Fruit fly (Drosophila melanogaster): ENCODE results near the gene CG32091.
A peak's percentile ranks its signal among the peaks of the same experiment; 100 is the strongest.

The CG32091 gene

DNA sequence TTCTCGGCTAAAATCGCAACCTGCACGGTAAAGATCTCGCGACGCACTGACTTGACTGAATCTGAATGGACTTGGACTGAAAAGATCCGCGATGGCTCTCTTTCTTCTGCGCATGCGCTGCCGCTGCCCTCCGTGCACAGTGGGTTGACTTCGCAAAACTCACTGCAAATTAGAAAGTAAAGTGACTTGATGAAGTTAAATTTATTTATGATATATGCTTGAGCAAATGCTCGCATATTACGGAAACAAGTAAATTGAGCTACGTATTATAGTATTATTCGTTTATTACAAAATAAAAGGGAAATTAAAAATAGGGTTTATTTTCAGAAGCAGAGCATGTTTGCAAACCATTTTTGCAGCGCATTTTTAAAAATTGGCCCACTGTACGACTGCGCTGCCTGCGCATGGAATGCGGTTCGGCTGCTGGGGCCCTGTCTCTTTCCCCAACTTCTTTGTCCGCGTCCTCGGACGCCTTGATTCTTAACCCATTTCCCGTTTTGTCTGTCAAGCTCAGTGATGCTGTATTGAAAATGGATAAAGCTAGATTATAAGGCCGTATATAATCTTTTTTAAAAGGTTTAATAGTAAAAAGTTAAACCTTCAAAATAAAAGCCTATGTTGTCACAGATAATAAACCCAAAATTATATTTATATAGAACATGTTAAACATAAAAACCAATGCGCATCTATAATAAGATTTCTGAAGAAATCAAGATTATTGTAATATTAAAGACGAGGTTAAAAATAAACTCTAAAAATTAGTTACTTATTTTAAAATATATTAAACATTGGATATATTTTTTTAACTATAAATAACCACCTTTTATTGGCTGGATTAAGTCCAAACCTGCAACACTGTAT is 43.2 kb upstream of the CG32091 start, which contains the start of gene rt (continued):
- 0 out of 2 replicates have a peak, but pooled peaks have one; percentile 20 for TF ChIP-seq Adf1 (GFP tag; IDR thresholded peaks at IDR 0.05)
- TF ChIP-seq Bdp1 (GFP tag; optimal IDR thresholded peaks at IDR 0.05): no peak
- TF ChIP-seq jing (GFP tag; optimal IDR thresholded peaks at IDR 0.05): peak; percentile 5
- no peak for TF ChIP-seq hbn (GFP tag; IDR thresholded peaks at IDR 0.05; ENCODE audit: partially characterized antibody)
- no peak for TF ChIP-seq bowl (GFP tag; IDR thresholded peaks at IDR 0.05)
- no peak for TF ChIP-seq CrebB (tag; optimal IDR thresholded peaks at IDR 0.05)
- peak; percentile 52 for TF ChIP-seq Med (GFP tag)
- peak; percentile 78 for TF ChIP-seq phol (tag; optimal IDR thresholded peaks at IDR 0.05)
- no peak for TF ChIP-seq CG14050 (GFP tag; IDR thresholded peaks at IDR 0.05)
- TF ChIP-seq bigmax (GFP tag; optimal IDR thresholded peaks at IDR 0.05): no peak
- no peak for TF ChIP-seq schlank (tag; optimal IDR thresholded peaks at IDR 0.05)
- no peak for TF ChIP-seq CG16779 (GFP tag; IDR thresholded peaks at IDR 0.05)
- no peak for TF ChIP-seq Lim3 (GFP tag; IDR thresholded peaks at IDR 0.05)
- TF ChIP-seq CG30020 (tag; optimal IDR thresholded peaks at IDR 0.05): peak; percentile 39
- TF ChIP-seq vnd (GFP tag; IDR thresholded peaks at IDR 0.05; ENCODE audit: partially characterized antibody): no peak
- no peak for TF ChIP-seq kay (GFP tag; optimal IDR thresholded peaks at IDR 0.05)
- TF ChIP-seq CG9797 (GFP tag; optimal IDR thresholded peaks at IDR 0.05): no peak
- no peak for TF ChIP-seq eyg (GFP tag; optimal IDR thresholded peaks at IDR 0.05)
- peak; percentile 61 for TF ChIP-seq ATbp (GFP tag; optimal IDR thresholded peaks at IDR 0.05)
- TF ChIP-seq sens (GFP tag): peak; percentile 95
- TF ChIP-seq Ada2b (GFP tag; IDR thresholded peaks at IDR 0.05): 0 out of 2 replicates have a peak, but pooled peaks have one; percentile 32
- peak; percentile 42 for TF ChIP-seq tio (GFP tag; optimal IDR thresholded peaks at IDR 0.05)
- no peak for TF ChIP-seq CG12942 (GFP tag; optimal IDR thresholded peaks at IDR 0.05)
- TF ChIP-seq en (GFP tag; optimal IDR thresholded peaks at IDR 0.05): no peak
- TF ChIP-seq zfh1 (GFP tag; IDR thresholded peaks at IDR 0.05): peak; percentile 67
- no peak for TF ChIP-seq Ravus (GFP tag; IDR thresholded peaks at IDR 0.05)
- TF ChIP-seq CoRest (tag; optimal IDR thresholded peaks at IDR 0.05): peak; percentile 70
- peak; percentile 65 for TF ChIP-seq CG17328 (GFP tag; IDR thresholded peaks at IDR 0.05)
- TF ChIP-seq row (GFP tag; IDR thresholded peaks at IDR 0.05): peak; percentile 88
- TF ChIP-seq CG1024 (GFP tag; IDR thresholded peaks at IDR 0.05): 0 out of 2 replicates have a peak, but pooled peaks have one; percentile 36
- TF ChIP-seq CG6683 (GFP tag; optimal IDR thresholded peaks at IDR 0.05): no peak
- peak; percentile 24 for TF ChIP-seq Asciz (GFP tag; optimal IDR thresholded peaks at IDR 0.05)
- TF ChIP-seq CG17385 (GFP tag; optimal IDR thresholded peaks at IDR 0.05): peak; percentile 50
- TF ChIP-seq CG43689 (GFP tag; IDR thresholded peaks at IDR 0.05): no peak
- TF ChIP-seq prd (optimal IDR thresholded peaks at IDR 0.05): no peak
- TF ChIP-seq prd (GFP tag; IDR thresholded peaks at IDR 0.05): peak; percentile 61; the same call in 2 of the 3 replicates
- TF ChIP-seq CG13775 (GFP tag; optimal IDR thresholded peaks at IDR 0.05): peak; percentile 53
- no peak for TF ChIP-seq ftz-f1 (GFP tag; optimal IDR thresholded peaks at IDR 0.05)
- TF ChIP-seq Dbx (GFP tag; IDR thresholded peaks at IDR 0.05): no peak
- TF ChIP-seq crc (GFP tag; optimal IDR thresholded peaks at IDR 0.05): no peak
- TF ChIP-seq CG15011 (GFP tag; optimal IDR thresholded peaks at IDR 0.05): peak; percentile 27
- peak; percentile 55 for TF ChIP-seq CG2202 (tag; optimal IDR thresholded peaks at IDR 0.05)
- TF ChIP-seq lmd (GFP tag; IDR thresholded peaks at IDR 0.05): no peak; the same call in 1 of the 2 replicates
- TF ChIP-seq CHES-1-like (GFP tag; optimal IDR thresholded peaks at IDR 0.05): no peak
- peak; percentile 4 for TF ChIP-seq CG10654 (GFP tag; optimal IDR thresholded peaks at IDR 0.05)
- TF ChIP-seq CG17912 (GFP tag; optimal IDR thresholded peaks at IDR 0.05): no peak
- 0 out of 4 replicates have a peak, but pooled peaks have one; percentile 29 for TF ChIP-seq chinmo (GFP tag; IDR thresholded peaks at IDR 0.05; ENCODE audit: partially characterized antibody)
- TF ChIP-seq CG4404 (GFP tag; IDR thresholded peaks at IDR 0.05): peak; percentile 44
- no peak for TF ChIP-seq Dad (GFP tag; optimal IDR thresholded peaks at IDR 0.05)
- TF ChIP-seq CG2129 (GFP tag; IDR thresholded peaks at IDR 0.05; ENCODE audit: partially characterized antibody): no peak
